Fruit fly (Drosophila melanogaster): ENCODE results near the gene FASN1.

FASN1 gene

DNA sequence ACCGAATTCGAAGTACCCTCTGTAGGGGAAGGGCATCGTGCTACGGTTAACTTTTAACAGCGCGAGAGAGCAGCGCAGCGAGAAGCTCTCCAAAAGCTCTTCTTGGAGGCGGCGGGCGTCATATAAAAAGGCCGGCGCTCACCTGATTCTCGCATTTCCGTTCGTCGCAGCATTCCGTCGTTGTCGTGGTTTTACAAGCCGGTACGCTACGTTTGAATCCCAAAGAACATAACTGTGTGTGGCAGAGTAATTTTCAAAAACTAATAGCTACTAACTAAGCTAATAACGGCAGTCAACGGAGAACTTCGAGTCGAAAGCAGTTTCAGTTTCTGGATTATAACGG, at the start of gene FASN1 (continued):
- TF ChIP-seq CG5180 (GFP tag; optimal IDR thresholded peaks at IDR 0.05): peak; percentile 23
- TF ChIP-seq so (GFP tag; IDR thresholded peaks at IDR 0.05): 0 out of 3 replicates have a peak, but pooled peaks have one; percentile 24
- peak; percentile 43 for TF ChIP-seq sens (GFP tag)
- TF ChIP-seq az2 (GFP tag; optimal IDR thresholded peaks at IDR 0.05): no peak
- TF ChIP-seq wek (GFP tag; optimal IDR thresholded peaks at IDR 0.05): peak; percentile 28
- peak; percentile 31; the same call in 1 of the 2 replicates for TF ChIP-seq MBD-R2 (GFP tag; IDR thresholded peaks at IDR 0.05)
- TF ChIP-seq CG1233 (GFP tag; optimal IDR thresholded peaks at IDR 0.05): no peak
- TF ChIP-seq Dbx (GFP tag; IDR thresholded peaks at IDR 0.05): peak; percentile 67; the same call in 2 of the 3 replicates
- no peak for TF ChIP-seq CG5953 (GFP tag; IDR thresholded peaks at IDR 0.05)
- TF ChIP-seq peb (GFP tag; IDR thresholded peaks at IDR 0.05): 0 out of 2 replicates have a peak, but pooled peaks have one; percentile 21
- no peak for TF ChIP-seq salm (tag; optimal IDR thresholded peaks at IDR 0.05)
- TF ChIP-seq Ets65A (GFP tag): peak; percentile 85
- 0 out of 3 replicates have a peak, but pooled peaks have one; percentile 25 for TF ChIP-seq CG6175 (GFP tag; IDR thresholded peaks at IDR 0.05)
- peak; percentile 49; the same call in 1 of the 2 replicates for TF ChIP-seq bbx (GFP tag; IDR thresholded peaks at IDR 0.05; ENCODE audit: partially characterized antibody)
- peak; percentile 8 for TF ChIP-seq Hey (tag; optimal IDR thresholded peaks at IDR 0.05)
- no peak for TF ChIP-seq CG6254 (GFP tag; optimal IDR thresholded peaks at IDR 0.05)
- no peak for TF ChIP-seq pan (optimal IDR thresholded peaks at IDR 0.05)
- TF ChIP-seq pan (GFP tag; optimal IDR thresholded peaks at IDR 0.05 in 1 of 2, IDR thresholded peaks at IDR 0.05 in 1 of 2): no peak
- TF ChIP-seq fd3F (GFP tag; optimal IDR thresholded peaks at IDR 0.05): no peak
- peak; percentile 39; the same call in 1 of the 3 replicates for TF ChIP-seq tgo (GFP tag; IDR thresholded peaks at IDR 0.05)
- no peak for TF ChIP-seq CG12104 (GFP tag; optimal IDR thresholded peaks at IDR 0.05)
- TF ChIP-seq sug (tag; optimal IDR thresholded peaks at IDR 0.05): peak; percentile 40
- no peak for TF ChIP-seq Ssrp (tag; optimal IDR thresholded peaks at IDR 0.05)
- TF ChIP-seq CG9797 (GFP tag; optimal IDR thresholded peaks at IDR 0.05): no peak
- TF ChIP-seq Antp (GFP tag; optimal IDR thresholded peaks at IDR 0.05): peak; percentile 10
- no peak for TF ChIP-seq CG7556 (GFP tag; optimal IDR thresholded peaks at IDR 0.05)
- peak; percentile 29; the same call in 1 of the 2 replicates for TF ChIP-seq CG4730 (GFP tag; IDR thresholded peaks at IDR 0.05)
- no peak for TF ChIP-seq CG33213 (GFP tag; optimal IDR thresholded peaks at IDR 0.05)
- peak; percentile 1 for TF ChIP-seq CG4282 (GFP tag; optimal IDR thresholded peaks at IDR 0.05)
- TF ChIP-seq CG7987 (GFP tag; optimal IDR thresholded peaks at IDR 0.05): peak; percentile 64
- TF ChIP-seq sr (GFP tag; IDR thresholded peaks at IDR 0.05): peak; percentile 38; the same call in 1 of the 3 replicates
- TF ChIP-seq hkb (optimal IDR thresholded peaks at IDR 0.05): no peak
- peak; percentile 50; the same call in 1 of the 2 replicates for TF ChIP-seq hkb (GFP tag; IDR thresholded peaks at IDR 0.05)
- TF ChIP-seq inv (GFP tag; IDR thresholded peaks at IDR 0.05; ENCODE audit: partially characterized antibody): peak; percentile 25; the same call in 1 of the 2 replicates
- TF ChIP-seq Hand (GFP tag; optimal IDR thresholded peaks at IDR 0.05): peak; percentile 12
- TF ChIP-seq CG13775 (GFP tag; optimal IDR thresholded peaks at IDR 0.05): no peak
- peak; percentile 46 for TF ChIP-seq caup (GFP tag; optimal IDR thresholded peaks at IDR 0.05; ENCODE audit: severe bottlenecking)
- TF ChIP-seq unc-4 (GFP tag; IDR thresholded peaks at IDR 0.05; ENCODE audit: partially characterized antibody): 0 out of 2 replicates have a peak, but pooled peaks have one; percentile 24
- peak; percentile 45; the same call in 1 of the 2 replicates for TF ChIP-seq tna (GFP tag; IDR thresholded peaks at IDR 0.05; ENCODE audit: partially characterized antibody)
- TF ChIP-seq CrebB (tag; optimal IDR thresholded peaks at IDR 0.05): no peak
- peak; percentile 73 for TF ChIP-seq ci (GFP tag; IDR thresholded peaks at IDR 0.05)
- TF ChIP-seq sd (tag; optimal IDR thresholded peaks at IDR 0.05): peak; percentile 39
- no peak for TF ChIP-seq lmd (GFP tag; IDR thresholded peaks at IDR 0.05)
- TF ChIP-seq hb (GFP tag; IDR thresholded peaks at IDR 0.05; ENCODE audit: partially characterized antibody): 0 out of 3 replicates have a peak, but pooled peaks have one; percentile 49
- TF ChIP-seq CG31388 (GFP tag; optimal IDR thresholded peaks at IDR 0.05): no peak
- no peak for TF ChIP-seq CG8290 (GFP tag; optimal IDR thresholded peaks at IDR 0.05)
- TF ChIP-seq CG8290 (tag; optimal IDR thresholded peaks at IDR 0.05): peak in 1 of 2 experiments; percentile 68
- TF ChIP-seq CG32767 (GFP tag; IDR thresholded peaks at IDR 0.05): 0 out of 2 replicates have a peak, but pooled peaks have one; percentile 11
- TF ChIP-seq CG9876 (GFP tag; optimal IDR thresholded peaks at IDR 0.05): no peak
- peak; percentile 92 for TF ChIP-seq Med (GFP tag)
- TF ChIP-seq CG17612 (GFP tag; IDR thresholded peaks at IDR 0.05): no peak
